Fruit fly (Drosophila melanogaster) whole organism, larva: ENCODE data around the gene Nup98-96.
A peak's percentile ranks its signal among the peaks of the same experiment; 100 is the strongest.

Experiments
- noc ChIP-seq: fragments of 200-800 bp; sonication (Bioruptor generic); optimal IDR thresholded peaks from 3 replicates; lab custom pipeline; 2019; ENCODE audit warnings: missing biosample characterization, mild to moderate bottlenecking, missing genetic modification characterization, moderate library complexity

Nup98-96 gene

dm6 chr3R:23725711-23726349 lies 55.6 kb downstream of the Nup98-96 start:
- TF ChIP-seq noc (tag; lab: Kevin White, UChicago): peak; percentile 61

dm6 chr3R:23724843-23725506 lies 56.4 kb downstream of the Nup98-96 start:
- peak; percentile 90 for TF ChIP-seq noc (tag; lab: Kevin White, UChicago)
